Fruit fly (Drosophila melanogaster): ENCODE data around the gene CG15570.

DNA sequence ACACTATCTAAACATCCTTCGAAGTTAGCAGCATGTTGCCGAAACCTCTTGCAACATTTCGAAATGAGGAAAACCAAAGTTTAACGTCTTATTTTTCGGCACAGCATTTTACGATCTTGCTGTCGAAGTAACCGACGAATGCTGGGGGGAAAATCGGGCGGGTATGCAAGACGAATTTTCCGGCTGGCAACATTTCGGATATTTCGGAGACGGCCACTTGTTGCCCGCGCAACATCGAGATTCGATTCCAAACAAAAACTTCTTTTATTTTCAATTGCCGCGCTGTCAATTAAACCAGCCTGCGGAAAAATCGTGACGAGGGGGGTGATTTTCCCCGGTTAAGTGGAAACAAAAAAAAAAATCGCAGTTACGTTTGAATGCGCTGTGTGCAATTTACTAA, 11.2 kb upstream of the CG15570 start:
- no peak for TF ChIP-seq CG1620 (GFP tag; optimal IDR thresholded peaks at IDR 0.05)
- TF ChIP-seq tj (GFP tag; optimal IDR thresholded peaks at IDR 0.05) = no peak
- no peak for TF ChIP-seq cnc (optimal IDR thresholded peaks at IDR 0.05)
- no peak for TF ChIP-seq CG12768 (GFP tag; optimal IDR thresholded peaks at IDR 0.05)
- TF ChIP-seq Clk (GFP tag; optimal IDR thresholded peaks at IDR 0.05) = no peak
- TF ChIP-seq Mnt (GFP tag; optimal IDR thresholded peaks at IDR 0.05) = no peak
- no peak for TF ChIP-seq kay (GFP tag; ENCODE audit: borderline replicate concordance)
- no peak for TF ChIP-seq Hr96 (GFP tag; optimal IDR thresholded peaks at IDR 0.05)
- TF ChIP-seq CG7045 (GFP tag; optimal IDR thresholded peaks at IDR 0.05) = no peak
- TF ChIP-seq CG7101 (tag; optimal IDR thresholded peaks at IDR 0.05) = no peak
- no peak for TF ChIP-seq CG11617 (GFP tag; optimal IDR thresholded peaks at IDR 0.05)
- TF ChIP-seq bab1 (GFP tag; optimal IDR thresholded peaks at IDR 0.05) = no peak
- TF ChIP-seq pad (GFP tag; optimal IDR thresholded peaks at IDR 0.05) = no peak
- no peak for TF ChIP-seq CG14711 (tag; optimal IDR thresholded peaks at IDR 0.05)
